Worm (Caenorhabditis elegans): ENCODE measurements around the gene col-122.

ce11 chrIV:9588784-9589457 is 25.7 kb downstream of the col-122 start, which contains the start of gene trcs-1:
- no peak for TF ChIP-seq F16B12.6 (tag; optimal IDR thresholded peaks at IDR 0.05)
- TF ChIP-seq mdl-1 (tag; optimal IDR thresholded peaks at IDR 0.05) = no peak
- no peak for TF ChIP-seq lin-15B (tag; optimal IDR thresholded peaks at IDR 0.05)
- no peak for TF ChIP-seq grh-1 (GFP tag; IDR thresholded peaks at IDR 0.05)
- no peak for TF ChIP-seq fkh-8 (tag; optimal IDR thresholded peaks at IDR 0.05)
- no peak for TF ChIP-seq tlp-1 (tag; optimal IDR thresholded peaks at IDR 0.05)
- no peak for TF ChIP-seq ztf-4 (tag; optimal IDR thresholded peaks at IDR 0.05)
- no peak for TF ChIP-seq ztf-11 (tag; optimal IDR thresholded peaks at IDR 0.05)
- no peak for TF ChIP-seq pag-3 (tag; optimal IDR thresholded peaks at IDR 0.05; ENCODE audit: borderline replicate concordance, insufficient read depth)

Data from whole organism, L1 larva.